Worm (Caenorhabditis elegans) whole organism, L4 larva: ENCODE data around the gene nhr-102.

Experiments used
- ama-1 ChIP-seq: fragments of 150-350 bp; optimal IDR thresholded peaks from 2 replicates; lab custom pipeline; 2014; ENCODE audit warnings: inconsistent platforms, mixed read lengths
- ceh-20 ChIP-seq: fragments of 200-800 bp; sonication (Bioruptor generic); IDR thresholded peaks from 2 replicates; pipeline ENCODE4 v1.3.6; 2022; ENCODE audit warnings: missing genetic modification reagents, missing genetic modification characterization, missing compliant biosample characterization
- ces-1 ChIP-seq: fragments of 150-350 bp; sonication (generic microtip); optimal IDR thresholded peaks from 4 replicates; lab custom pipeline; 2014; ENCODE audit warnings: missing biosample characterization, missing genetic modification reagents, missing genetic modification characterization
- hmg-1.1 ChIP-seq: fragments of 200-800 bp; sonication (Bioruptor generic); IDR thresholded peaks from 2 replicates; pipeline ENCODE4 v1.3.6; 2022; ENCODE audit warnings: missing genetic modification reagents, missing genetic modification characterization, missing compliant biosample characterization
- jun-1 ChIP-seq: fragments of 150-350 bp; optimal IDR thresholded peaks from 2 replicates; lab custom pipeline; 2014; ENCODE audit warnings: missing biosample characterization, missing genetic modification reagents, missing genetic modification characterization
- mep-1 ChIP-seq: fragments of 150-350 bp; sonication (generic microtip); optimal IDR thresholded peaks from 3 replicates; lab custom pipeline; 2014; ENCODE audit warnings: missing biosample characterization, missing genetic modification characterization
- mxl-3 ChIP-seq: fragments of 200-800 bp; sonication (Bioruptor generic); optimal IDR thresholded peaks from 2 replicates; lab custom pipeline; 2018; ENCODE audit warnings: mild to moderate bottlenecking, missing genetic modification characterization, missing compliant biosample characterization
- nhr-237 ChIP-seq: sonication (generic microtip); optimal IDR thresholded peaks from 2 replicates; lab custom pipeline; 2017; ENCODE audit warnings: missing biosample characterization, missing genetic modification characterization
- nhr-28 ChIP-seq: fragments of 150-350 bp; optimal IDR thresholded peaks from 2 replicates; lab custom pipeline; 2014; ENCODE audit warnings: missing biosample characterization, missing genetic modification characterization
- nhr-6 ChIP-seq: fragments of 150-350 bp; optimal IDR thresholded peaks from 2 replicates; lab custom pipeline; 2014; ENCODE audit warnings: missing biosample characterization, missing genetic modification characterization
- nhr-76 ChIP-seq: fragments of 150-350 bp; optimal IDR thresholded peaks from 2 replicates; lab custom pipeline; 2014; ENCODE audit warnings: missing biosample characterization, missing genetic modification characterization
- unc-62 ChIP-seq, 3 experiments: fragments of 150-350 bp in 1 of 3; sonication (generic microtip); optimal IDR thresholded peaks in 2 of 3; peaks in 1 of 3; 1 replicate in 1 of 3; 2 replicates in 2 of 3; lab custom pipeline; 2014 to 2017; ENCODE audit warnings: missing biosample characterization in 3 of 3, missing genetic modification characterization in 3 of 3, missing genetic modification reagents in 3 of 3, missing genotype in 1 of 3
- zfp-2 ChIP-seq: sonication (generic microtip); optimal IDR thresholded peaks from 2 replicates; lab custom pipeline; 2016; ENCODE audit warnings: mild to moderate bottlenecking, missing genetic modification characterization, missing compliant biosample characterization
- zfp-3 ChIP-seq: fragments of 200-800 bp; sonication (Bioruptor generic); conservative IDR thresholded peaks from 2 replicates; pipeline ENCODE4 v1.3.6; 2022; ENCODE audit warnings: missing genetic modification reagents, missing genetic modification characterization, missing compliant biosample characterization

DNA sequence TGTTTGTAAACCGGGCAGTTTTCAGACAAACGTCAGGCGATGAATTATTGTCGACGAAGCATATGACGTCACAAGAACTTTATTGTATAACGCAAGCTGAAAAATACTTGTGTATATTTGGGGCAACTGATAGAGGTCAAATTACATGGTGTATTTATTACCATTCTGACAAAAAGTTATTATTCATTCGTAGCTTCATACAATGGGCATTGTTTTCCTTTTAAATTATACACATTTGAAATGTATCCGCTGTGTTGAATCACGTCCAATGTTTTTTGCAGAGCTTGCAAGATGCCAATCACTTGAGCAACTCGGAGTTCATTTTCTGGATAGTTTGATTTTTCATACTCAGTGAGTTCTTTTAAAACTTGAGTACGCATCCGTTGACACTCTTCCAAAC, 46.8 kb upstream of the nhr-102 start, which contains the start of gene F35E8.13:
- no peak for TF ChIP-seq ceh-20 (GFP tag; lab: Robert Waterston, UW)
- no peak for TF ChIP-seq ama-1
- TF ChIP-seq hmg-1.1 = no peak
- TF ChIP-seq unc-62 (GFP tag; optimal IDR thresholded peaks at IDR 0.05 in 1 of 2; lab: Kevin White, UChicago) = no peak
- TF ChIP-seq unc-62 (tag; optimal IDR thresholded peaks at IDR 0.05; lab: Kevin White, UChicago) = no peak
- TF ChIP-seq ces-1 (GFP tag; lab: Kevin White, UChicago) = no peak
- no peak for TF ChIP-seq nhr-76
- no peak for TF ChIP-seq zfp-2 (tag; lab: Kevin White, UChicago)
- no peak for TF ChIP-seq mxl-3 (GFP tag; lab: Kevin White, UChicago)
- TF ChIP-seq nhr-237 (tag; lab: Kevin White, UChicago) = no peak
- no peak for TF ChIP-seq zfp-3 (GFP tag; lab: Robert Waterston, UW)
- no peak for TF ChIP-seq mep-1
- no peak for TF ChIP-seq jun-1 (tag; lab: Kevin White, UChicago)
- TF ChIP-seq nhr-6 (tag; lab: Kevin White, UChicago) = no peak
- no peak for TF ChIP-seq nhr-28 (tag; lab: Kevin White, UChicago)
